Worm (Caenorhabditis elegans) whole organism, mixed stage, embryonic: ENCODE measurements around the gene F41F3.3.

Experiments used
- M03D4.4 ChIP-seq: sonication (generic microtip); optimal IDR thresholded peaks from 2 replicates; lab custom pipeline; 2017; ENCODE audit warnings: mild to moderate bottlenecking, missing genetic modification characterization, missing compliant biosample characterization
- blmp-1 ChIP-seq: fragments of 150-350 bp; optimal IDR thresholded peaks from 2 replicates; lab custom pipeline; 2014; ENCODE audit warnings: missing biosample characterization, missing genetic modification characterization
- ceh-39 ChIP-seq: fragments of 150-350 bp; optimal IDR thresholded peaks from 2 replicates; lab custom pipeline; 2014; ENCODE audit warnings: missing biosample characterization, missing genetic modification characterization
- ceh-43 ChIP-seq: fragments of 200-800 bp; sonication (Bioruptor generic); optimal IDR thresholded peaks from 2 replicates; lab custom pipeline; 2018; ENCODE audit warnings: mild to moderate bottlenecking, missing genetic modification characterization, moderate library complexity, missing compliant biosample characterization
- ces-1 ChIP-seq: fragments of 150-350 bp; optimal IDR thresholded peaks from 2 replicates; lab custom pipeline; 2014; ENCODE audit warnings: missing biosample characterization, missing genetic modification reagents, missing genetic modification characterization
- cnd-1 ChIP-seq: fragments of 200-800 bp; sonication (Bioruptor generic); optimal IDR thresholded peaks from 2 replicates; lab custom pipeline; 2018; ENCODE audit warnings: mild to moderate bottlenecking, missing genetic modification characterization, missing compliant biosample characterization
- elt-1 ChIP-seq: sonication (generic microtip); optimal IDR thresholded peaks from 2 replicates; lab custom pipeline; 2017; ENCODE audit warnings: missing genetic modification characterization, mild to moderate bottlenecking, missing compliant biosample characterization, antibody characterized with exemption, moderate library complexity, borderline replicate concordance; ENCODE audit not compliant: insufficient read depth
- elt-3 ChIP-seq: fragments of 150-350 bp; optimal IDR thresholded peaks from 2 replicates; lab custom pipeline; 2014; ENCODE audit warnings: missing biosample characterization, missing genetic modification characterization
- flh-1 ChIP-seq: fragments of 200-800 bp; sonication (Bioruptor generic); optimal IDR thresholded peaks from 2 replicates; lab custom pipeline; 2018; ENCODE audit warnings: mild to moderate bottlenecking, missing genetic modification characterization, moderate library complexity, missing compliant biosample characterization
- ham-2 ChIP-seq: fragments of 200-800 bp; sonication (Bioruptor generic); optimal IDR thresholded peaks from 2 replicates; lab custom pipeline; 2018; ENCODE audit warnings: mild to moderate bottlenecking, missing genetic modification characterization, missing compliant biosample characterization
- hlh-1 ChIP-seq: fragments of 150-350 bp; optimal IDR thresholded peaks from 2 replicates; lab custom pipeline; 2014; ENCODE audit warnings: missing biosample characterization, missing genetic modification reagents, missing genetic modification characterization
- lin-13 ChIP-seq: fragments of 150-350 bp; optimal IDR thresholded peaks from 2 replicates; lab custom pipeline; 2014; ENCODE audit warnings: missing biosample characterization, missing genetic modification characterization
- lsy-2 ChIP-seq: fragments of 150-350 bp; optimal IDR thresholded peaks from 2 replicates; lab custom pipeline; 2014; ENCODE audit warnings: missing biosample characterization, missing genetic modification characterization
- mab-5 ChIP-seq: fragments of 150-350 bp; optimal IDR thresholded peaks from 2 replicates; lab custom pipeline; 2014; ENCODE audit warnings: missing biosample characterization, missing genetic modification characterization
- mep-1 ChIP-seq: fragments of 150-350 bp; optimal IDR thresholded peaks from 2 replicates; lab custom pipeline; 2017; ENCODE audit warnings: missing biosample characterization, missing genetic modification reagents, missing genetic modification characterization, inconsistent platforms
- mls-2 ChIP-seq: sonication (generic microtip); optimal IDR thresholded peaks from 2 replicates; lab custom pipeline; 2016; ENCODE audit warnings: mild to moderate bottlenecking, missing genetic modification characterization, moderate library complexity, missing compliant biosample characterization
- nhr-2 ChIP-seq: fragments of 150-350 bp; optimal IDR thresholded peaks from 2 replicates; lab custom pipeline; 2014; ENCODE audit warnings: missing biosample characterization, missing genetic modification characterization
- nhr-237 ChIP-seq: fragments of 150-350 bp; optimal IDR thresholded peaks from 2 replicates; lab custom pipeline; 2014; ENCODE audit warnings: missing biosample characterization, missing genetic modification characterization
- nhr-76 ChIP-seq: sonication (generic microtip); optimal IDR thresholded peaks from 2 replicates; lab custom pipeline; 2017; ENCODE audit warnings: missing biosample characterization, missing genetic modification characterization
- pha-4 ChIP-seq: fragments of 150-350 bp; optimal IDR thresholded peaks from 2 replicates; lab custom pipeline; 2018; ENCODE audit warnings: missing biosample characterization, missing genetic modification reagents, missing genetic modification characterization
- sem-2 ChIP-seq: fragments of 200-800 bp; sonication (Bioruptor generic); optimal IDR thresholded peaks from 2 replicates; lab custom pipeline; 2018; ENCODE audit warnings: mild to moderate bottlenecking, missing genetic modification characterization, missing compliant biosample characterization
- snpc-4 ChIP-seq: fragments of 150-350 bp; optimal IDR thresholded peaks from 2 replicates; lab custom pipeline; 2014; ENCODE audit warnings: missing biosample characterization, missing genetic modification characterization
- sptf-1 ChIP-seq: sonication (generic microtip); optimal IDR thresholded peaks from 2 replicates; lab custom pipeline; 2017; ENCODE audit warnings: mild to moderate bottlenecking, missing genetic modification characterization, moderate library complexity, missing compliant biosample characterization
- tbx-8 ChIP-seq: fragments of 200-800 bp; sonication (Bioruptor generic); optimal IDR thresholded peaks from 2 replicates; lab custom pipeline; 2018; ENCODE audit warnings: mild to moderate bottlenecking, missing genetic modification characterization, moderate library complexity, missing compliant biosample characterization
- unc-39 ChIP-seq: fragments of 150-350 bp; optimal IDR thresholded peaks from 2 replicates; lab custom pipeline; 2014; ENCODE audit warnings: missing biosample characterization, missing genetic modification characterization
- unc-62 ChIP-seq: fragments of 150-350 bp; optimal IDR thresholded peaks from 2 replicates; lab custom pipeline; 2014; ENCODE audit warnings: missing biosample characterization, missing genetic modification reagents, missing genetic modification characterization
- zip-8 ChIP-seq: fragments of 150-350 bp; optimal IDR thresholded peaks from 2 replicates; lab custom pipeline; 2014; ENCODE audit warnings: missing biosample characterization, missing genetic modification characterization
- ztf-11 ChIP-seq: fragments of 150-350 bp; optimal IDR thresholded peaks from 2 replicates; lab custom pipeline; 2014; ENCODE audit warnings: missing biosample characterization, missing genetic modification characterization

F41F3.3 gene

ce11 chrV:4651480-4651879, 3.4 kb upstream of the F41F3.3 start:
- TF ChIP-seq hlh-1 (no peak), elt-3 (tag; lab: Kevin White, UChicago) (no peak), mls-2 (tag; lab: Kevin White, UChicago) (no peak), elt-1 (tag; lab: Kevin White, UChicago) (peak; percentile 53), lin-13 (tag; lab: Kevin White, UChicago) (no peak), ham-2 (GFP tag; lab: Kevin White, UChicago) (peak; percentile 20), mab-5 (tag; lab: Kevin White, UChicago) (no peak)

- TF ChIP-seq unc-62 (GFP tag; lab: Kevin White, UChicago) (no peak), tbx-8 (GFP tag; lab: Kevin White, UChicago) (no peak), sptf-1 (tag; lab: Kevin White, UChicago) (no peak), ceh-43 (GFP tag; lab: Kevin White, UChicago) (no peak), snpc-4 (tag; lab: Kevin White, UChicago) (no peak), elt-1 (tag; lab: Kevin White, UChicago) (no peak), cnd-1 (no peak), ceh-39 (tag; lab: Kevin White, UChicago) (no peak), ces-1 (GFP tag; lab: Kevin White, UChicago) (no peak), unc-39 (tag; lab: Kevin White, UChicago) (no peak)
- TF ChIP-seq, all 35 proteins: peak for 0
Measured at ce11 chrV:4649649-4650384, 1.8 kb upstream of the F41F3.3 start.

ce11 chrV:4648527-4648926, 488 bp upstream of the F41F3.3 start, which contains the start of gene F41F3.8:
Gene F41F3.8 (plus strand): TSS chrV:4648827.
- no peak for TF ChIP-seq flh-1
- no peak for TF ChIP-seq mab-5 (tag; lab: Kevin White, UChicago)
- TF ChIP-seq unc-39 (tag; lab: Kevin White, UChicago), result no peak
- no peak for TF ChIP-seq ztf-11 (tag; lab: Kevin White, UChicago)
- no peak for TF ChIP-seq M03D4.4
- TF ChIP-seq hlh-1, result no peak
- no peak for TF ChIP-seq lin-13 (tag; lab: Kevin White, UChicago)
- TF ChIP-seq nhr-76 (tag; lab: Kevin White, UChicago), result no peak
- no peak for TF ChIP-seq elt-1 (tag; lab: Kevin White, UChicago)

- TF ChIP-seq ceh-43 (GFP tag; lab: Kevin White, UChicago), result no peak
- peak; percentile 55 for TF ChIP-seq nhr-237 (tag; lab: Kevin White, UChicago)
- TF ChIP-seq ham-2 (GFP tag; lab: Kevin White, UChicago), result no peak
- no peak for TF ChIP-seq sem-2 (GFP tag; lab: Kevin White, UChicago)
- no peak for TF ChIP-seq zip-8 (tag; lab: Kevin White, UChicago)
- no peak for TF ChIP-seq pha-4 (tag; lab: Kevin White, UChicago)
Measured at ce11 chrV:4647279-4647819, 690 bp downstream of the F41F3.3 start.

- TF ChIP-seq flh-1, result no peak
- no peak for TF ChIP-seq mep-1
- TF ChIP-seq M03D4.4, result no peak
- no peak for TF ChIP-seq nhr-76 (tag; lab: Kevin White, UChicago)
- TF ChIP-seq mab-5 (tag; lab: Kevin White, UChicago), result no peak
Measured at ce11 chrV:4642691-4643090, 5.3 kb downstream of the F41F3.3 start, which contains the start of gene soc-1. Gene soc-1 (plus strand): TSS chrV:4642952.

- no peak for TF ChIP-seq nhr-2 (tag; lab: Kevin White, UChicago)
- TF ChIP-seq nhr-237 (tag; lab: Kevin White, UChicago), result no peak
- TF ChIP-seq mep-1, result no peak
- no peak for TF ChIP-seq blmp-1
- no peak for TF ChIP-seq lsy-2 (tag; lab: Kevin White, UChicago)
- no peak for TF ChIP-seq pha-4 (tag; lab: Kevin White, UChicago)
Measured at ce11 chrV:4640501-4641150, 7.4 kb downstream of the F41F3.3 start.
